Worm (Caenorhabditis elegans): Measurements from ENCODE around the gene cpb-2.

Gene cpb-2

DNA sequence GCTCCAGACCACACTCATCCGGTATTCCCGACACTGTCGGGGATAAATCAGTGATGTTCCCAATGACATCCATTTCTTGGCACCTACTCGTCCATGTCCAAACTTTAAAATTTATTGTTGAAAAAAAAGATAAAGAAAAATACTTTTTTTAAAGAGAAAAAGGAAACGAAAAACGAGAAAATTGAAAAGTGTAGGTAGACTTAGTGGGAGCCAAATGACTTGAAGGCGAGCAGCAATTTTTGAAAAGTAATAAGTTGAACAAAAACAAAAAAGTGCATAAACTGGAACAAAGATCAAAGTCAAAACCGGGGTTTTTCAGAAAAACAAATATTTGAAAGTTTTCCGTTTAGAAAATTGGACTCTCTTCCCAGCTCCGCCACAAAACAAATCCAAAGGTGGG, 15.5 kb downstream of the cpb-2 start, which contains the start of gene daf-37:
Gene daf-37 (minus strand): TSS at position 101 of the 400 bp plus-strand sequence.
- TF ChIP-seq zip-8 (tag; optimal IDR thresholded peaks at IDR 0.05): no peak
- no peak for TF ChIP-seq unc-62 (GFP tag; optimal IDR thresholded peaks at IDR 0.05)

DNA sequence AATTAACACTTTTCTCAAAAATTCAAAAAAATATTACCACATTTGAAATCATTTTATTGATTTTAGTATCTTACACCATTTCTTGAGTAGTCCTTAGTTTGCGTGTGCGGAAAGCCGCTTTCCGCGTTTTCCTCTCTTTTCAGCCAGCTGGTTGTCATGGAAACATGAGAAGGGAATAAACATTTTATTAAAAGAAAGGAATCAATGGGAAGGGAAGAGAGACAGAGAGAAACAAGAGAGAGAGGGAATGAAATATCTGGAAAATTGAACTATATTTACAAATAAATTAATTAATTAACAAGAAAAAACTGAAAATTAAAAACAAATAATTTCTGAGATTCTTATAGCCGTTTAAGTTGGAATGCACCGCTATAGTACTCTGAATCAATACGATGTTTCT, 26.8 kb downstream of the cpb-2 start, which contains the start of gene mks-2:
Gene mks-2 (minus strand): TSS at position 101 of the 400 bp plus-strand sequence.
- TF ChIP-seq bed-3 (GFP tag; optimal IDR thresholded peaks at IDR 0.05) (no peak), unc-39 (tag; optimal IDR thresholded peaks at IDR 0.05) (no peak), snpc-4 (tag; optimal IDR thresholded peaks at IDR 0.05) (no peak), blmp-1 (tag; optimal IDR thresholded peaks at IDR 0.05) (no peak), ceh-39 (tag; optimal IDR thresholded peaks at IDR 0.05) (no peak), lin-32 (GFP tag; optimal IDR thresholded peaks at IDR 0.05) (no peak), nhr-237 (tag; optimal IDR thresholded peaks at IDR 0.05) (no peak), nhr-76 (tag; optimal IDR thresholded peaks at IDR 0.05) (no peak), ces-1 (GFP tag; optimal IDR thresholded peaks at IDR 0.05) (no peak), tbx-8 (GFP tag; optimal IDR thresholded peaks at IDR 0.05) (no peak), mab-5 (tag; optimal IDR thresholded peaks at IDR 0.05) (no peak), zip-8 (tag; optimal IDR thresholded peaks at IDR 0.05) (no peak), nhr-12 (tag; optimal IDR thresholded peaks at IDR 0.05) (no peak), nhr-2 (tag; optimal IDR thresholded peaks at IDR 0.05) (no peak), elt-3 (tag; optimal IDR thresholded peaks at IDR 0.05) (no peak), ceh-43 (GFP tag; optimal IDR thresholded peaks at IDR 0.05) (no peak), ztf-11 (tag; optimal IDR thresholded peaks at IDR 0.05) (no peak)

ce11 chrII:6221470-6221869, 28.9 kb downstream of the cpb-2 start:
- TF ChIP-seq mab-5 (tag; optimal IDR thresholded peaks at IDR 0.05): no peak
- TF ChIP-seq ceh-43 (GFP tag; optimal IDR thresholded peaks at IDR 0.05): no peak
- TF ChIP-seq bed-3 (GFP tag; optimal IDR thresholded peaks at IDR 0.05): no peak
- no peak for TF ChIP-seq nhr-76 (tag; optimal IDR thresholded peaks at IDR 0.05)
- TF ChIP-seq drap-1 (GFP tag; optimal IDR thresholded peaks at IDR 0.05): no peak
- no peak for TF ChIP-seq hlh-1 (tag; optimal IDR thresholded peaks at IDR 0.05)
- TF ChIP-seq nhr-2 (tag; optimal IDR thresholded peaks at IDR 0.05): no peak
- no peak for TF ChIP-seq blmp-1 (tag; optimal IDR thresholded peaks at IDR 0.05)
- TF ChIP-seq ham-2 (GFP tag; optimal IDR thresholded peaks at IDR 0.05): no peak
- TF ChIP-seq cnd-1 (tag; optimal IDR thresholded peaks at IDR 0.05): no peak
- no peak for TF ChIP-seq lsy-2 (tag; optimal IDR thresholded peaks at IDR 0.05)
- no peak for TF ChIP-seq zip-8 (tag; optimal IDR thresholded peaks at IDR 0.05)
- no peak for TF ChIP-seq unc-62 (GFP tag; optimal IDR thresholded peaks at IDR 0.05)
- no peak for TF ChIP-seq lin-32 (GFP tag; optimal IDR thresholded peaks at IDR 0.05)

DNA sequence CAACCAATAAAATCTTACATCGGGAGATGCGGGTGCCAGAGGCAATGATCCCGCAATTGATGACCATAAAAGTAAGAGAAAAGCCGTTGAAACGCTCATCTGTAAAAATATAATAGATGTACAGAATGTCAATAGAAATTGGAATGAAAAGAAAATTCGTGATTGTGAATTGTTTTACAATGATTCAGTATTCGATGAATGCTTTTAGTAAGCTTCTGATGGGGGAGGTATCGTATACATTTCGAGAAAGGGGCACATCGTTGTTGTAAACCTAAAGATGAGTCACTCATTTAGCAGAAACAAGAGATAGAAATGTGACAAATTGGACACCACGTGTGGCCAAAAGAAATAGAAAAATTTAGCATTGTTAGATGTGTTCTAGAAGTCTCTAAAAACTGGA, 30.0 kb downstream of the cpb-2 start, which contains the start of gene C30B5.6:
Gene C30B5.6 (minus strand): TSS at position 101 of the 400 bp plus-strand sequence.
- TF ChIP-seq nhr-76 (tag; optimal IDR thresholded peaks at IDR 0.05) (no peak), mab-5 (tag; optimal IDR thresholded peaks at IDR 0.05) (no peak), tbx-8 (GFP tag; optimal IDR thresholded peaks at IDR 0.05) (no peak), nhr-12 (tag; optimal IDR thresholded peaks at IDR 0.05) (no peak), ham-2 (GFP tag; optimal IDR thresholded peaks at IDR 0.05) (no peak), sem-2 (GFP tag; optimal IDR thresholded peaks at IDR 0.05) (no peak), bed-3 (GFP tag; optimal IDR thresholded peaks at IDR 0.05) (no peak), cnd-1 (tag; optimal IDR thresholded peaks at IDR 0.05) (no peak), sptf-1 (tag; optimal IDR thresholded peaks at IDR 0.05) (no peak), lin-32 (GFP tag; optimal IDR thresholded peaks at IDR 0.05) (no peak), hlh-1 (tag; optimal IDR thresholded peaks at IDR 0.05) (no peak), elt-3 (tag; optimal IDR thresholded peaks at IDR 0.05) (no peak), mls-2 (tag; optimal IDR thresholded peaks at IDR 0.05) (no peak), drap-1 (GFP tag; optimal IDR thresholded peaks at IDR 0.05) (no peak), lsy-2 (tag; optimal IDR thresholded peaks at IDR 0.05) (no peak)

DNA sequence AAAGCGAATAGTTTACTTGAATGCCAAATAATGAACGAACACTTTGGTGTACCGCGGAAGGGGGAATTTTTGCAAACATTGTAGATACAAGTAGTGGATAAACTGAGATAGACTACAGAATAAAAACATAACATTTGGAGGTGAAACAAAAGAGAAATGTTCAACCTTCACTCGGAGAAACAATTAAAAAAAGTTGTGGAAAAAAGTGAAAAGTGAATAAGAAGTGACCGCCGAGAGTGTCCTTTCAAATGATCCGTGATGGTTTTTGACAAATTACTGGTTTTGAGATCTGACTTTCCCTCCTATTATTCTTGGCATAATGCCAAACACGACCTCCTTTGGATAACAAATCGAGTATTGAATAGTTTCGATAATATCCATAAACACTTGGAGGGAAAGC, 31.2 kb downstream of the cpb-2 start:
- no peak for TF ChIP-seq blmp-1 (tag; optimal IDR thresholded peaks at IDR 0.05)

ce11 chrII:6226995-6227394, 34.4 kb downstream of the cpb-2 start, which contains the start of gene srsy-2:
srsy-2 (minus strand) TSS chrII:6227095.
- no peak for TF ChIP-seq cnd-1 (tag; optimal IDR thresholded peaks at IDR 0.05)

ce11 chrII:6230116-6230515, 37.5 kb downstream of the cpb-2 start:
- no peak for TF ChIP-seq sptf-1 (tag; optimal IDR thresholded peaks at IDR 0.05)
- TF ChIP-seq flh-1 (GFP tag; optimal IDR thresholded peaks at IDR 0.05): no peak
- no peak for TF ChIP-seq nhr-28 (tag; optimal IDR thresholded peaks at IDR 0.05)
- TF ChIP-seq unc-62 (GFP tag; optimal IDR thresholded peaks at IDR 0.05): no peak
- TF ChIP-seq lin-13 (tag; optimal IDR thresholded peaks at IDR 0.05): no peak
- TF ChIP-seq ces-1 (GFP tag; optimal IDR thresholded peaks at IDR 0.05): no peak
- TF ChIP-seq sem-2 (GFP tag; optimal IDR thresholded peaks at IDR 0.05): no peak

All from whole organism, mixed stage, embryonic.